Worm (Caenorhabditis elegans) whole organism, early embryonic: ENCODE measurements around the gene W10G11.19.
A peak's percentile ranks its signal among the peaks of the same experiment; 100 is the strongest.

Source experiments
- B0310.2 ChIP-seq: sonication (generic microtip); optimal IDR thresholded peaks from 2 replicates; lab custom pipeline; 2016; ENCODE audit warnings: mild to moderate bottlenecking, missing genetic modification characterization, missing compliant biosample characterization
- F13C5.2 ChIP-seq: sonication (generic microtip); optimal IDR thresholded peaks from 2 replicates; lab custom pipeline; 2017; ENCODE audit warnings: mild to moderate bottlenecking, missing genetic modification characterization, inconsistent platforms, missing compliant biosample characterization
- aly-1 ChIP-seq: sonication (generic microtip); optimal IDR thresholded peaks from 2 replicates; lab custom pipeline; 2016; ENCODE audit warnings: missing genetic modification characterization, missing compliant biosample characterization
- ama-1 ChIP-seq: fragments of 150-350 bp; optimal IDR thresholded peaks from 2 replicates; lab custom pipeline; 2014
- ceh-13 ChIP-seq: fragments of 200-800 bp; sonication (Bioruptor generic); optimal IDR thresholded peaks from 2 replicates; lab custom pipeline; 2018; ENCODE audit warnings: mild to moderate bottlenecking, missing genetic modification characterization, missing compliant biosample characterization
- ceh-36 ChIP-seq: sonication (generic microtip); optimal IDR thresholded peaks from 2 replicates; lab custom pipeline; 2016; ENCODE audit warnings: missing genetic modification characterization, inconsistent platforms, missing compliant biosample characterization
- ets-7 ChIP-seq: sonication (generic microtip); optimal IDR thresholded peaks from 2 replicates; lab custom pipeline; 2016; ENCODE audit warnings: missing genotype, missing genetic modification characterization, missing compliant biosample characterization
- flt-1 ChIP-seq: fragments of 200-800 bp; sonication (Bioruptor generic); IDR thresholded peaks from 2 replicates; pipeline ENCODE4 v1.3.6; 2022; ENCODE audit warnings: missing genetic modification characterization, missing compliant biosample characterization
- hmbx-1 ChIP-seq: sonication (generic microtip); optimal IDR thresholded peaks from 2 replicates; lab custom pipeline; 2016; ENCODE audit warnings: mild to moderate bottlenecking, missing genetic modification characterization, missing compliant biosample characterization
- hmg-4 ChIP-seq: fragments of 200-800 bp; sonication (Bioruptor generic); optimal IDR thresholded peaks from 2 replicates; lab custom pipeline; 2018; ENCODE audit warnings: mild to moderate bottlenecking, missing genetic modification characterization, missing compliant biosample characterization
- hnd-1 ChIP-seq: sonication (generic microtip); optimal IDR thresholded peaks from 2 replicates; lab custom pipeline; 2016; ENCODE audit warnings: missing genetic modification characterization, missing compliant biosample characterization
- pes-1 ChIP-seq: fragments of 200-800 bp; sonication (Bioruptor generic); IDR thresholded peaks from 2 replicates; pipeline ENCODE4 v1.3.6; 2022; ENCODE audit warnings: missing genetic modification reagents, missing genetic modification characterization, missing compliant biosample characterization
- scrt-1 ChIP-seq: fragments of 200-800 bp; sonication (Bioruptor generic); IDR thresholded peaks from 2 replicates; pipeline ENCODE4 v1.3.6; 2022; ENCODE audit warnings: missing genetic modification characterization, missing compliant biosample characterization
- sea-1 ChIP-seq: fragments of 200-800 bp; sonication (Bioruptor generic); conservative IDR thresholded peaks from 2 replicates; pipeline ENCODE4 v1.3.6; 2022; ENCODE audit warnings: missing genetic modification characterization, missing compliant biosample characterization
- tbx-11 ChIP-seq: fragments of 200-800 bp; sonication (Bioruptor generic); IDR thresholded peaks from 2 replicates; pipeline ENCODE4 v1.3.6; 2022; ENCODE audit warnings: missing genetic modification characterization, missing compliant biosample characterization
- tbx-37 ChIP-seq: fragments of 200-800 bp; sonication (Bioruptor generic); conservative IDR thresholded peaks from 2 replicates; pipeline ENCODE4 v1.3.6; 2022; ENCODE audit warnings: missing genetic modification reagents, missing genetic modification characterization, missing compliant biosample characterization
- tra-4 ChIP-seq: sonication (generic microtip); optimal IDR thresholded peaks from 2 replicates; lab custom pipeline; 2017; ENCODE audit warnings: missing genetic modification characterization, missing compliant biosample characterization

Gene W10G11.19

ce11 chrII:3540151-3540550 lies 10.3 kb upstream of the W10G11.19 start:
- TF ChIP-seq hnd-1 (tag; lab: Kevin White, UChicago) (no peak), pes-1 (no peak), ama-1 (lab: Kevin White, UChicago) (no peak), aly-1 (tag; lab: Kevin White, UChicago) (no peak), ceh-13 (GFP tag; lab: Kevin White, UChicago) (no peak), scrt-1 (GFP tag; lab: Robert Waterston, UW) (no peak), F13C5.2 (tag; lab: Kevin White, UChicago) (no peak), flt-1 (GFP tag; lab: Robert Waterston, UW) (no peak), tbx-11 (GFP tag; lab: Robert Waterston, UW) (no peak), sea-1 (no peak), tbx-37 (no peak), hmbx-1 (no peak), hmg-4 (no peak), ets-7 (no peak), B0310.2 (no peak), tra-4 (no peak), ceh-36 (tag; lab: Kevin White, UChicago) (no peak)

- TF ChIP-seq hmbx-1 (no peak), ceh-36 (tag; lab: Kevin White, UChicago) (no peak), ets-7 (no peak), hnd-1 (tag; lab: Kevin White, UChicago) (no peak), tbx-11 (GFP tag; lab: Robert Waterston, UW) (no peak), scrt-1 (GFP tag; lab: Robert Waterston, UW) (no peak), flt-1 (GFP tag; lab: Robert Waterston, UW) (no peak), tbx-37 (no peak), aly-1 (tag; lab: Kevin White, UChicago) (no peak), hmg-4 (no peak), B0310.2 (no peak), tra-4 (no peak), ceh-13 (GFP tag; lab: Kevin White, UChicago) (no peak), pes-1 (no peak), ama-1 (lab: Kevin White, UChicago) (no peak), sea-1 (no peak), F13C5.2 (tag; lab: Kevin White, UChicago) (no peak)
Measured at ce11 chrII:3546381-3546931, 4.0 kb upstream of the W10G11.19 start, which contains the start of gene apd-3. TSS of gene apd-3 (minus strand) at chrII:3546431.

DNA sequence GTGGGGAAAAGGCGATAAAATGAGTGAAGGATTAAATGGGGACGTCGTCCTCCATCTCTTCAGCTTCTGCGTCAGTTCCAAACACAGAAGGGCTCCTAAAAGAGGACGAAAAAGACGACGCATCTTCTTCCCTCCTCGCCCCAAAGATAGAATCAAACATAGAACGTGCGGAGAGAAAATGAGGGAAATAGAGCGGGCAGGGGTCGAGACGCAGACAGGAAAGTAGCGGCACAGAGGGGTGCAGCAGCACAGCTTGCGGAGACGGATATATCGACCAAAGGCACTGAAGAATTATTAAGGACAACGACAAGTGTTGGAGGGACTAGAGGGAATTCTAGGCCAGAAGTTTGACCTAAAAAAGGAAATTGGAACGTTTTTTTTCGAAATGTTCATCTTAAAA lies 3.2 kb upstream of the W10G11.19 start:
- peak; percentile 54 for TF ChIP-seq hmg-4
- no peak for TF ChIP-seq ets-7
- TF ChIP-seq tbx-37: 0 out of 2 replicates have a peak, but pooled peaks have one; percentile 6

ce11 chrII:3553453-3553852 lies 3.0 kb downstream of the W10G11.19 start, which contains the start of gene dnc-3:
TSS of gene dnc-3 (plus strand) at chrII:3553724.
- TF ChIP-seq flt-1 (GFP tag; lab: Robert Waterston, UW) (no peak), F13C5.2 (tag; lab: Kevin White, UChicago) (peak; percentile 40)

DNA sequence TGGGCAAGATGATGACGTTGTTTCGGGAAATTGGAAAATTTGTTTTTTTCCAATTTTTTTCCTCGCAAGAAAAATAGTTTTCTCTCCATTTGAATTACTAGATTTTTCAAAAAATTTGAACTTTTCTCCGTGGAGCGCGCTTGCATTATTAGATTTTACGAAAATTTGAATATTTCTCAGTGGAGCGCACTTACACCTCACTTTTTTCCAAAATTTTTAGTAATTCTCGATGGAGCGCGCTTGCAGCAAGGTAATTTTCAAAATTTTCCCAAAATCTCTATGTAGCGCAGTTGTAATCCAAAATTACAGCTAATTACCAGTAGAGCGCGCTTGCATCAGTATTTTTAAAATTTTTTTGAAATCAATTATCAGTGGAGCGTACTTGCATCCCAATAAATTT lies 4.2 kb downstream of the W10G11.19 start:
- TF ChIP-seq tbx-11 (GFP tag; lab: Robert Waterston, UW): no peak
- no peak for TF ChIP-seq B0310.2
- no peak for TF ChIP-seq tra-4
- TF ChIP-seq ceh-36 (tag; lab: Kevin White, UChicago): no peak
- no peak for TF ChIP-seq pes-1
- no peak for TF ChIP-seq hnd-1 (tag; lab: Kevin White, UChicago)
- no peak for TF ChIP-seq ama-1 (lab: Kevin White, UChicago)
- TF ChIP-seq sea-1: no peak
- no peak for TF ChIP-seq tbx-37
- TF ChIP-seq hmbx-1: no peak
- TF ChIP-seq aly-1 (tag; lab: Kevin White, UChicago): no peak
- TF ChIP-seq ets-7: no peak
- no peak for TF ChIP-seq hmg-4
- TF ChIP-seq flt-1 (GFP tag; lab: Robert Waterston, UW): no peak
- no peak for TF ChIP-seq ceh-13 (GFP tag; lab: Kevin White, UChicago)
- TF ChIP-seq scrt-1 (GFP tag; lab: Robert Waterston, UW): no peak
- no peak for TF ChIP-seq F13C5.2 (tag; lab: Kevin White, UChicago)

- TF ChIP-seq ets-7: no peak
- TF ChIP-seq tra-4: no peak
- no peak for TF ChIP-seq B0310.2
- TF ChIP-seq sea-1: no peak
- TF ChIP-seq tbx-37: no peak
- no peak for TF ChIP-seq scrt-1 (GFP tag; lab: Robert Waterston, UW)
- no peak for TF ChIP-seq F13C5.2 (tag; lab: Kevin White, UChicago)
- no peak for TF ChIP-seq ceh-13 (GFP tag; lab: Kevin White, UChicago)
- no peak for TF ChIP-seq hmbx-1
- TF ChIP-seq flt-1 (GFP tag; lab: Robert Waterston, UW): no peak
- no peak for TF ChIP-seq tbx-11 (GFP tag; lab: Robert Waterston, UW)
- TF ChIP-seq ama-1 (lab: Kevin White, UChicago): no peak
- TF ChIP-seq hmg-4: no peak
- no peak for TF ChIP-seq pes-1
- TF ChIP-seq hnd-1 (tag; lab: Kevin White, UChicago): no peak
- TF ChIP-seq ceh-36 (tag; lab: Kevin White, UChicago): no peak
- TF ChIP-seq aly-1 (tag; lab: Kevin White, UChicago): no peak
Measured at ce11 chrII:3555281-3555680, 4.8 kb downstream of the W10G11.19 start.

DNA sequence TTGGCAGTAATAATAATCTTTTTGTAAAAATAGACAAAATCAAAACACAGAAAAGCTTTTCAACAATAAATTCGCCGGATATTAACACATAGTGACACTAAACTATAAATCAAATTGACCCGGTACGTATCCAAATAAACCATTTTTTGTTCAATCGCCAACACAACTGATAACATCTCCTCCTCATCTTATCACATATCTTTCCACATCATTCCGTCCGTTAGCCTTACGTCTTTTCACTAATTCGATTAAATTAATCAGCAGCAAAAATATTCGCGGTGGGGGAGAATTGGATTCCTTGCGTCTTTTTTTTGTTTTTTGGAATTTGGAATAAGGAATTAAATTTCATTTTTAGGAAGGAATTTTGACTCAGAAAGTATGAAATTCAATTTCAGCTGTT lies 6.1 kb downstream of the W10G11.19 start:
- TF ChIP-seq tbx-11 (GFP tag; lab: Robert Waterston, UW) (no peak), ceh-36 (tag; lab: Kevin White, UChicago) (no peak), F13C5.2 (tag; lab: Kevin White, UChicago) (no peak), ceh-13 (GFP tag; lab: Kevin White, UChicago) (no peak), tra-4 (no peak), pes-1 (no peak), scrt-1 (GFP tag; lab: Robert Waterston, UW) (no peak), hnd-1 (tag; lab: Kevin White, UChicago) (no peak), hmbx-1 (no peak), ama-1 (lab: Kevin White, UChicago) (no peak), hmg-4 (no peak), tbx-37 (no peak), ets-7 (no peak), sea-1 (no peak), aly-1 (tag; lab: Kevin White, UChicago) (no peak), flt-1 (GFP tag; lab: Robert Waterston, UW) (no peak), B0310.2 (no peak)
